Fruit fly (Drosophila melanogaster) S2 (cell line): Measurements from ENCODE around the gene LysE.

Experiments used
- CG8478 ChIP-seq: fragments of >200 bp; optimal IDR thresholded peaks from 2 replicates; lab custom pipeline; 2018
- CTCF ChIP-seq, 2 experiments: fragments of >200 bp; optimal IDR thresholded peaks; 2 replicates each; lab custom pipeline; 2018

DNA sequence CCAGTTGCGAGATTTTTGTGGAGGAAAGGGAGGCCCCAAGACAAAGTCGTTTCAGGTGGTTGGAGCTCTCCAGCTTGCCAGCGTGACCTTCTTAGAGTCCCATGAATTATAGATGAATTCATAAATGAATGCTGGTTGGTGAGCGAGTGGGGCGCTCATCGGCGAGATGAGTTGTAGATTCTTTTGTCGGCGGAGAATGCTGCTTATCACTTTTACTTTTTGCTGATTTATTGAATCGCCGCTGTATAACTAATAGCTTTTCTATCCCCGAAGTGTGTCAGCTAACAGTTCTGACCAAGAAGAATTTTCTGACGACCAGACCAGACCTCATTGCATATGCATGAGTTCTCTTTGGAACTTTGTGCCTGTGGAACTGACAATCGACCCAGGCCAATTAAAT, 514 bp upstream of the LysE start:
- TF ChIP-seq CTCF (optimal IDR thresholded peaks at IDR 0.05; lab: Kevin White, UChicago) (no peak), CG8478 (no peak)
